Worm (Caenorhabditis elegans) whole organism, L2 larva: ENCODE measurements around the gene ceh-28.
"Not testable (repeated sequence)": the region's sequence is repeated elsewhere in the genome, so short reads cannot be mapped to it uniquely, and the experiment has no call there.

Experiments
- ama-1 ChIP-seq: fragments of 150-350 bp; optimal IDR thresholded peaks from 2 replicates; lab custom pipeline; 2018; ENCODE audit warnings: inconsistent platforms
- ceh-16 ChIP-seq: fragments of 150-350 bp; optimal IDR thresholded peaks from 2 replicates; lab custom pipeline; 2014; ENCODE audit warnings: missing biosample characterization, missing genetic modification characterization
- egl-27 ChIP-seq: sonication (generic microtip); optimal IDR thresholded peaks from 3 replicates; lab custom pipeline; 2017; ENCODE audit warnings: missing biosample characterization, missing genetic modification reagents, missing genetic modification characterization
- lin-39 ChIP-seq: fragments of 150-350 bp; optimal IDR thresholded peaks from 2 replicates; lab custom pipeline; 2014; ENCODE audit warnings: missing biosample characterization, missing genetic modification reagents, missing genetic modification characterization
- mdl-1 ChIP-seq, 2 experiments: fragments of 150-350 bp in 1 of 2; sonication (generic microtip) in 1 of 2; optimal IDR thresholded peaks; 2 replicates each; lab custom pipeline; 2017; ENCODE audit warnings: missing biosample characterization in 2 of 2, missing genetic modification characterization in 2 of 2
- nhr-23 ChIP-seq: fragments of 150-350 bp; optimal IDR thresholded peaks from 2 replicates; lab custom pipeline; 2014; ENCODE audit warnings: missing biosample characterization, missing genetic modification reagents, missing genetic modification characterization
- nhr-237 ChIP-seq: fragments of 150-350 bp; optimal IDR thresholded peaks from 2 replicates; lab custom pipeline; 2014; ENCODE audit warnings: missing biosample characterization, missing genetic modification characterization
- nhr-77 ChIP-seq: fragments of 150-350 bp; optimal IDR thresholded peaks from 2 replicates; lab custom pipeline; 2014; ENCODE audit warnings: missing biosample characterization, missing genetic modification characterization
- skn-1 ChIP-seq: sonication (generic microtip); optimal IDR thresholded peaks from 2 replicates; lab custom pipeline; 2017; ENCODE audit warnings: missing biosample characterization, missing genetic modification characterization
- unc-39 ChIP-seq: fragments of 150-350 bp; optimal IDR thresholded peaks from 2 replicates; lab custom pipeline; 2014; ENCODE audit warnings: missing biosample characterization, missing genetic modification characterization
- unc-62 ChIP-seq: fragments of 150-350 bp; optimal IDR thresholded peaks from 2 replicates; lab custom pipeline; 2014; ENCODE audit warnings: missing biosample characterization, missing genetic modification reagents, missing genetic modification characterization

DNA sequence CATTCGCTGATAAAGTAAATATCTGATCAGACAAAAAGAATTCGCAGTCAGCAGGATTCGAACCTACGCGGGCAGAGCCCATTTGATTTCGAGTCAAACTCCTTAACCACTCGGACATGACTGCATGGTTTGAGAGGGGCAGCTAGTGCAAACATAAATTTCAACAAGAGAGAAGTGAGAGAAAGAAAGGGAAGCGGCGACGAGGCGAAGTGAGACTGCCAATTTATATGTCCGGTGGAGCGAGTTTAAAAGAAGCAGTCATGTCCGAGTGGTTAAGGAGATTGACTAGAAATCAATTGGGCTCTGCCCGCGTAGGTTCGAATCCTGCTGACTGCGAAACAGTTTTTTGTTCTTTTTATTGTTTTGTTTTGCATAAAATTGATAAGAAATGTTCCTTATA lies 28.1 kb upstream of the ceh-28 start:
- TF ChIP-seq lin-39 (peak; percentile 8), mdl-1 (tag; optimal IDR thresholded peaks at IDR 0.05; lab: Kevin White, UChicago) (peak in 1 of 2 experiments; percentile 26), ceh-16 (tag; lab: Kevin White, UChicago) (peak; percentile 39), nhr-77 (tag; lab: Kevin White, UChicago) (peak; percentile 37), skn-1 (tag; lab: Kevin White, UChicago) (peak; percentile 42), egl-27 (tag; lab: Kevin White, UChicago) (peak; percentile 81)
- TF ChIP-seq nhr-23 (tag; lab: Kevin White, UChicago); nhr-237 (tag; lab: Kevin White, UChicago); unc-39 (tag; lab: Kevin White, UChicago); unc-62 (GFP tag; lab: Kevin White, UChicago); ama-1 (lab: Kevin White, UChicago): not testable (repeated sequence)
